Worm (Caenorhabditis elegans) whole organism, L4/young adult: ENCODE measurements around the gene dap-3.

Experiments used
- W03F9.2 ChIP-seq: fragments of 150-350 bp; optimal IDR thresholded peaks from 2 replicates; lab custom pipeline; 2014; ENCODE audit warnings: missing biosample characterization, missing genetic modification characterization
- dao-5 ChIP-seq: sonication (generic microtip); optimal IDR thresholded peaks from 2 replicates; lab custom pipeline; 2016; ENCODE audit warnings: missing genotype, missing genetic modification characterization, moderate library complexity, missing compliant biosample characterization

DNA sequence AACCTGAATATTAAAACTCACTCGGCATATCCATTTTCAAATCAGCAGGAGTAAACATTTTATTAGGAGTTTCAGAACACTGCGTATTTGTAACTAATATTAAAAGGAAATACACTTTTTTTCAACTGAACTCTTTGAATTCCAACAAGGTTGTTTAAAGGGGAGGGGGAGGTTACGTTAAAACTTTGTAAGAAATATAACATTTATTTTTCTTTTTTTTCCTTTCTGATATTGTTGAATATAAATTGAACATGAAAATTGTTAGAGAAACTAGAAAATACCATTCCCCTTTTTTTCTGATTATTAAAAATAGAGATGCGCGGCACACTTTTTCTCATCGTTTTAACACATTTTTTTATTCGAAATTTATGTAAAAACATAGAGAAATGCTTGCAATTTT is 17.1 kb downstream of the dap-3 start, which contains the start of gene C14A4.8:
- no peak for TF ChIP-seq dao-5 (tag; lab: Kevin White, UChicago)
- no peak for TF ChIP-seq W03F9.2 (tag; lab: Kevin White, UChicago)
